Fruit fly (Drosophila melanogaster): Measurements from ENCODE around the gene TwdlH.

DNA sequence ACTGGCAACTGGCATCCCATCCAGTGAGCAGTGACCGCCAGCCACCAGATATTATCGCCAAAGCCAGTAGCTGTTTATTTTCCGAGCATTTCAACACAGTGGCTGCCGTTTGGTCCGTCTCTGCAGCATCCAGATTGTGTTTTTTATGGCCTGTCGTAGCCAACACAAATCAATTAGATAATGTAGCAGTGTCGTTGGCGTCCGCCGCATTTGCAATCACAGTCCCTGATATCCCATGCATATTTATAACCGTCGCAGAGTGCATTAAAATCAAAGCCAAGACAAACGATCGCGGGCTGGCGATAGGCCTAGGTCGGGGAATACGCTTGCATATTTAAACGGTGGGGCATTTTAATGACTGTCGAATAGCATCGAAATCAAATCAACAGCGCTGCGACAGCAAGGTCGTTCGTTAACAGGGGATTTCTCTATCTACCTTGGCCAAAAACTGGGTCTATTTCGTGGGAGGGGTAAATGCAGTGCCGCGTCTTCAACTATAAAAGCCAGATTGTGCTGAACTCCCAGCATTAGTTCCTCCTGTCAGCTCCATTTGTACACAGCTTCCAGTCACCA is 6.1 kb downstream of the TwdlH start, which contains the start of gene TwdlD:
- TF ChIP-seq insv (optimal IDR thresholded peaks at IDR 0.05) (no peak), Sin3A (optimal IDR thresholded peaks at IDR 0.05) (no peak), psq (optimal IDR thresholded peaks at IDR 0.05) (no peak), h (optimal IDR thresholded peaks at IDR 0.05) (no peak)
